Worm (Caenorhabditis elegans) whole organism, L1 larva: ENCODE results near the gene W01B6.3.

Experiments
- ama-1 ChIP-seq: fragments of 150-350 bp; optimal IDR thresholded peaks from 2 replicates; lab custom pipeline; 2014
- blmp-1 ChIP-seq: fragments of 150-350 bp; optimal IDR thresholded peaks from 2 replicates; lab custom pipeline; 2014; ENCODE audit warnings: missing biosample characterization, missing genetic modification characterization
- egl-27 ChIP-seq, 2 experiments: fragments of 150-350 bp in 1 of 2; sonication (generic microtip); optimal IDR thresholded peaks; 3 replicates each; lab custom pipeline; 2017 to 2018; ENCODE audit warnings: missing biosample characterization in 2 of 2, missing genetic modification characterization in 2 of 2, missing genetic modification reagents in 2 of 2
- nhr-11 ChIP-seq: fragments of 150-350 bp; optimal IDR thresholded peaks from 2 replicates; lab custom pipeline; 2014; ENCODE audit warnings: missing biosample characterization, missing genetic modification characterization
- nhr-28 ChIP-seq: fragments of 150-350 bp; optimal IDR thresholded peaks from 2 replicates; lab custom pipeline; 2014; ENCODE audit warnings: missing biosample characterization, missing genetic modification characterization
- nhr-76 ChIP-seq: sonication (generic microtip); optimal IDR thresholded peaks from 2 replicates; lab custom pipeline; 2017; ENCODE audit warnings: missing biosample characterization, missing genetic modification characterization
- rnt-1 ChIP-seq: sonication (generic microtip); optimal IDR thresholded peaks from 2 replicates; lab custom pipeline; 2016; ENCODE audit warnings: mild to moderate bottlenecking, missing genetic modification characterization, moderate library complexity, missing compliant biosample characterization
- skn-1 ChIP-seq: fragments of 150-350 bp; optimal IDR thresholded peaks from 2 replicates; lab custom pipeline; 2014; ENCODE audit warnings: missing biosample characterization, missing genetic modification characterization
- snpc-4 ChIP-seq: fragments of 150-350 bp; optimal IDR thresholded peaks from 2 replicates; lab custom pipeline; 2014; ENCODE audit warnings: missing biosample characterization, missing genetic modification characterization
- tlp-1 ChIP-seq: fragments of 150-350 bp; optimal IDR thresholded peaks from 2 replicates; lab custom pipeline; 2014; ENCODE audit warnings: missing biosample characterization, missing genetic modification characterization
- unc-62 ChIP-seq: fragments of 150-350 bp; optimal IDR thresholded peaks from 2 replicates; lab custom pipeline; 2014; ENCODE audit warnings: missing biosample characterization, missing genetic modification reagents, missing genetic modification characterization
- ztf-11 ChIP-seq, 2 experiments: sonication (generic microtip); optimal IDR thresholded peaks; 2 replicates each; lab custom pipeline; 2016 to 2017; ENCODE audit warnings: missing genetic modification characterization in 2 of 2, missing biosample characterization in 1 of 2, missing compliant biosample characterization in 1 of 2

DNA sequence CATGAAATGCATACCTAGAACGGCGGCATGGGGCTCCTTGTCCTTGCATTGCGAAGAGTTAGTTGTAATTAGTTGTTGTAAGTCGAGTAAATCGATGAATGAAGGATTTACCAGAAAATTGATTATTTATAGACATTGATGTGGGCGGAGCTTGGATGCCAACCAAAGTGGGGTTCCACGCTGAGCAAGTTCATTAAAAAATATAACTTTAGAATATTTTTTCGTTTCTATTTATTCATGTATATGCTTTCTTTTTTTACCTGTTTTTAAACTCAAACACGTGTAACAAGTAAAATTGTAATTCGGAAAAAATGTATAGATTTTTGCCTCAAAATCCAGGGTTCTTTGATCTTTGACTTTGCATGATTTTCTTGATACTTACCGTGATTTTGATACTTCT lies 44.9 kb downstream of the W01B6.3 start, which contains the start of gene gipc-2:
- TF ChIP-seq tlp-1 (tag; lab: Kevin White, UChicago) (no peak), ama-1 (no peak), snpc-4 (no peak), rnt-1 (tag; lab: Kevin White, UChicago) (no peak), blmp-1 (tag; lab: Kevin White, UChicago) (no peak), egl-27 (tag; optimal IDR thresholded peaks at IDR 0.05; lab: Kevin White, UChicago) (no peak), nhr-11 (tag; lab: Kevin White, UChicago) (no peak), ztf-11 (tag; optimal IDR thresholded peaks at IDR 0.05; lab: Kevin White, UChicago) (no peak), nhr-28 (tag; lab: Kevin White, UChicago) (no peak), unc-62 (GFP tag; lab: Kevin White, UChicago) (no peak), nhr-76 (tag; lab: Kevin White, UChicago) (no peak), skn-1 (tag; lab: Kevin White, UChicago) (no peak)
